Fruit fly (Drosophila melanogaster) whole organism, pupa: ENCODE results near the gene CG33322.

Experiments used
- CG10348 ChIP-seq: fragments of 200-800 bp; sonication (Bioruptor generic); IDR thresholded peaks from 2 replicates; pipeline ENCODE4 v1.3.6; 2022; ENCODE audit warnings: missing biosample characterization, missing genetic modification characterization
- CG12605 ChIP-seq: fragments of 200-800 bp; sonication (Bioruptor generic); IDR thresholded peaks from 2 replicates; pipeline ENCODE4 v1.3.6; 2022; ENCODE audit warnings: missing biosample characterization, missing genetic modification characterization
- CG13204 ChIP-seq: fragments of 200-800 bp; sonication (Bioruptor generic); optimal IDR thresholded peaks from 2 replicates; lab custom pipeline; 2018; ENCODE audit warnings: missing biosample characterization, mild to moderate bottlenecking, missing genetic modification characterization, moderate library complexity
- CG14655 ChIP-seq: fragments of 200-800 bp; sonication (Bioruptor generic); optimal IDR thresholded peaks from 3 replicates; lab custom pipeline; 2017; ENCODE audit warnings: mild to moderate bottlenecking, missing biosample characterization, missing genetic modification reagents, missing genetic modification characterization
- CG15710 ChIP-seq: fragments of 200-800 bp; sonication (Bioruptor generic); optimal IDR thresholded peaks from 2 replicates; lab custom pipeline; 2018; ENCODE audit warnings: missing biosample characterization, mild to moderate bottlenecking, missing genetic modification characterization, moderate library complexity
- CG17806 ChIP-seq: fragments of 200-800 bp; sonication (Bioruptor generic); optimal IDR thresholded peaks from 2 replicates; lab custom pipeline; 2018; ENCODE audit warnings: missing biosample characterization, mild to moderate bottlenecking, missing genetic modification characterization, moderate library complexity
- CG32121 ChIP-seq: fragments of 200-800 bp; sonication (Bioruptor generic); IDR thresholded peaks from 2 replicates; pipeline ENCODE4 v1.3.6; 2022; ENCODE audit warnings: missing biosample characterization, missing genetic modification characterization
- CG34367 ChIP-seq: fragments of 200-800 bp; sonication (Bioruptor generic); optimal IDR thresholded peaks from 2 replicates; lab custom pipeline; 2018; ENCODE audit warnings: missing biosample characterization, mild to moderate bottlenecking, missing genetic modification characterization
- CG4496 ChIP-seq: fragments of 200-800 bp; sonication (Bioruptor generic); IDR thresholded peaks from 3 replicates; pipeline ENCODE4 v1.3.6; 2022; ENCODE audit warnings: missing biosample characterization, missing genetic modification characterization
- CG8159 ChIP-seq: fragments of 200-800 bp; sonication (Bioruptor generic); optimal IDR thresholded peaks from 3 replicates; lab custom pipeline; 2018; ENCODE audit warnings: missing biosample characterization, mild to moderate bottlenecking, missing genetic modification characterization, moderate library complexity
- CG8301 ChIP-seq: fragments of 200-800 bp; sonication (Bioruptor generic); optimal IDR thresholded peaks from 2 replicates; lab custom pipeline; 2018; ENCODE audit warnings: missing biosample characterization, mild to moderate bottlenecking, missing genetic modification characterization
- CG9948 ChIP-seq: fragments of 200-800 bp; sonication (Bioruptor generic); optimal IDR thresholded peaks from 2 replicates; lab custom pipeline; 2018; ENCODE audit warnings: missing biosample characterization, mild to moderate bottlenecking, missing genetic modification characterization, moderate library complexity
- D1 ChIP-seq: fragments of 200-800 bp; sonication (Bioruptor generic); optimal IDR thresholded peaks from 2 replicates; lab custom pipeline; 2018; ENCODE audit warnings: missing biosample characterization, mild to moderate bottlenecking, missing genetic modification characterization, moderate library complexity
- EcR ChIP-seq: fragments of 200-800 bp; sonication (Bioruptor generic); optimal IDR thresholded peaks from 3 replicates; lab custom pipeline; 2019; ENCODE audit warnings: missing biosample characterization, missing genetic modification characterization, mild to moderate bottlenecking, moderate library complexity, missing genetic modification reagents
- Ets98B ChIP-seq: fragments of 200-800 bp; sonication (Bioruptor generic); IDR thresholded peaks from 2 replicates; pipeline ENCODE4 v1.3.6; 2022; ENCODE audit warnings: missing biosample characterization, missing genetic modification characterization
- Pif1A ChIP-seq: fragments of 200-800 bp; sonication (Bioruptor generic); optimal IDR thresholded peaks from 3 replicates; lab custom pipeline; 2016; ENCODE audit warnings: missing biosample characterization, missing genetic modification characterization
- Pif1B ChIP-seq: fragments of 200-800 bp; sonication (Bioruptor generic); optimal IDR thresholded peaks from 3 replicates; lab custom pipeline; 2016; ENCODE audit warnings: missing biosample characterization, missing genetic modification characterization
- Snoo ChIP-seq: fragments of 200-800 bp; sonication (Bioruptor generic); optimal IDR thresholded peaks from 3 replicates; lab custom pipeline; 2017; ENCODE audit warnings: missing biosample characterization, mild to moderate bottlenecking, missing genetic modification characterization, inconsistent platforms
- fd96Ca ChIP-seq: fragments of 200-800 bp; sonication (Bioruptor generic); IDR thresholded peaks from 3 replicates; pipeline ENCODE4 v1.3.6; 2022; ENCODE audit warnings: missing biosample characterization, missing genetic modification characterization
- gl ChIP-seq: fragments of 200-800 bp; sonication (Bioruptor generic); optimal IDR thresholded peaks from 2 replicates; lab custom pipeline; 2018; ENCODE audit warnings: missing biosample characterization, mild to moderate bottlenecking, missing genetic modification characterization
- rn ChIP-seq: fragments of 200-800 bp; sonication (Bioruptor generic); IDR thresholded peaks from 2 replicates; pipeline ENCODE4 v1.3.6; 2022; ENCODE audit warnings: missing biosample characterization, missing genetic modification characterization

CG33322 gene

dm6 chr2L:20825265-20825664 lies 9.2 kb upstream of the CG33322 start:
- TF ChIP-seq CG12605 (GFP tag; lab: Robert Waterston, UW) (peak; percentile 57; the same call in 1 of the 2 replicates), D1 (tag; lab: Kevin White, UChicago) (no peak), CG14655 (no peak), Pif1B (GFP tag; lab: Kevin White, UChicago) (no peak), gl (tag; lab: Kevin White, UChicago) (peak; percentile 16), EcR (GFP tag; lab: Kevin White, UChicago) (peak; percentile 89), CG4496 (GFP tag; lab: Robert Waterston, UW) (no peak), CG17806 (no peak), CG13204 (GFP tag; lab: Kevin White, UChicago) (peak; percentile 89)

- peak; percentile 10; the same call in 1 of the 2 replicates for TF ChIP-seq CG32121 (GFP tag; lab: Robert Waterston, UW)
- no peak for TF ChIP-seq CG4496 (GFP tag; lab: Robert Waterston, UW)
- TF ChIP-seq, all 21 proteins: peak for 1
Measured at dm6 chr2L:20824136-20824789, 8.2 kb upstream of the CG33322 start.

dm6 chr2L:20823196-20824105 lies 7.4 kb upstream of the CG33322 start:
- TF ChIP-seq rn (GFP tag; lab: Robert Waterston, UW) = no peak
- TF ChIP-seq CG34367 (tag; lab: Kevin White, UChicago) = no peak
- TF ChIP-seq CG32121 (GFP tag; lab: Robert Waterston, UW) = peak; percentile 82
- no peak for TF ChIP-seq D1 (tag; lab: Kevin White, UChicago)
- peak; percentile 45 for TF ChIP-seq CG14655
- TF ChIP-seq CG15710 (tag; lab: Kevin White, UChicago) = no peak
- TF ChIP-seq CG8159 (tag; lab: Kevin White, UChicago) = peak; percentile 26
- 0 out of 2 replicates have a peak, but pooled peaks have one; percentile 15 for TF ChIP-seq CG12605 (GFP tag; lab: Robert Waterston, UW)
- 0 out of 3 replicates have a peak, but pooled peaks have one; percentile 65 for TF ChIP-seq CG4496 (GFP tag; lab: Robert Waterston, UW)
- peak; percentile 60 for TF ChIP-seq gl (tag; lab: Kevin White, UChicago)
- peak; percentile 30 for TF ChIP-seq Pif1B (GFP tag; lab: Kevin White, UChicago)
- no peak for TF ChIP-seq CG17806
- peak; percentile 28 for TF ChIP-seq Snoo (tag; lab: Kevin White, UChicago)
- TF ChIP-seq fd96Ca (GFP tag; lab: Robert Waterston, UW) = peak; percentile 11; the same call in 2 of the 3 replicates
- no peak for TF ChIP-seq CG8301 (tag; lab: Kevin White, UChicago)
- TF ChIP-seq CG9948 (tag; lab: Kevin White, UChicago) = peak; percentile 30
- peak; percentile 72 for TF ChIP-seq EcR (GFP tag; lab: Kevin White, UChicago)
- peak; percentile 94 for TF ChIP-seq CG13204 (GFP tag; lab: Kevin White, UChicago)
- no peak for TF ChIP-seq CG10348
- peak; percentile 69; the same call in 1 of the 2 replicates for TF ChIP-seq Ets98B (GFP tag; lab: Robert Waterston, UW)
- peak; percentile 8 for TF ChIP-seq Pif1A (GFP tag; lab: Kevin White, UChicago)

- TF ChIP-seq CG17806 = no peak
- peak; percentile 57 for TF ChIP-seq Ets98B (GFP tag; lab: Robert Waterston, UW)
- peak; percentile 75; the same call in 1 of the 2 replicates for TF ChIP-seq CG32121 (GFP tag; lab: Robert Waterston, UW)
- TF ChIP-seq CG8159 (tag; lab: Kevin White, UChicago) = no peak
- TF ChIP-seq fd96Ca (GFP tag; lab: Robert Waterston, UW) = peak; percentile 36; the same call in 1 of the 3 replicates
- peak; percentile 82 for TF ChIP-seq CG13204 (GFP tag; lab: Kevin White, UChicago)
- peak; percentile 44; the same call in 1 of the 3 replicates for TF ChIP-seq CG4496 (GFP tag; lab: Robert Waterston, UW)
- peak; percentile 70 for TF ChIP-seq EcR (GFP tag; lab: Kevin White, UChicago)
Measured at dm6 chr2L:20822489-20823195, 6.6 kb upstream of the CG33322 start, which contains the start of gene CG9331. TSS of gene CG9331 (plus strand) at chr2L:20822828.

- TF ChIP-seq gl (tag; lab: Kevin White, UChicago) (no peak), fd96Ca (GFP tag; lab: Robert Waterston, UW) (peak; percentile 81; the same call in 2 of the 3 replicates), CG13204 (GFP tag; lab: Kevin White, UChicago) (peak; percentile 5), Snoo (tag; lab: Kevin White, UChicago) (no peak), CG12605 (GFP tag; lab: Robert Waterston, UW) (no peak), D1 (tag; lab: Kevin White, UChicago) (no peak), CG10348 (0 out of 2 replicates have a peak, but pooled peaks have one; percentile 14), rn (GFP tag; lab: Robert Waterston, UW) (no peak), Pif1B (GFP tag; lab: Kevin White, UChicago) (no peak), CG32121 (GFP tag; lab: Robert Waterston, UW) (peak; percentile 65), CG8159 (tag; lab: Kevin White, UChicago) (peak; percentile 12), CG8301 (tag; lab: Kevin White, UChicago) (no peak), Ets98B (GFP tag; lab: Robert Waterston, UW) (peak; percentile 63), CG15710 (tag; lab: Kevin White, UChicago) (peak; percentile 31), CG17806 (no peak)
- TF ChIP-seq, all 21 proteins: peak for 7
Measured at dm6 chr2L:20822025-20822371, 6.0 kb upstream of the CG33322 start.
